Worm (Caenorhabditis elegans): ENCODE measurements around the gene F28C10.1.

- TF ChIP-seq ceh-34 (tag; optimal IDR thresholded peaks at IDR 0.05), result no peak
- no peak for TF ChIP-seq tbx-7 (tag; optimal IDR thresholded peaks at IDR 0.05)
- no peak for TF ChIP-seq mec-3 (tag; optimal IDR thresholded peaks at IDR 0.05; ENCODE audit: borderline replicate concordance)
These were observed 48.1 kb downstream of the F28C10.1 start for ce11 chrX:591056-591455.

Data from whole organism, late embryonic.